Worm (Caenorhabditis elegans): Measurements from ENCODE around the gene srh-283.

srh-283 gene

DNA sequence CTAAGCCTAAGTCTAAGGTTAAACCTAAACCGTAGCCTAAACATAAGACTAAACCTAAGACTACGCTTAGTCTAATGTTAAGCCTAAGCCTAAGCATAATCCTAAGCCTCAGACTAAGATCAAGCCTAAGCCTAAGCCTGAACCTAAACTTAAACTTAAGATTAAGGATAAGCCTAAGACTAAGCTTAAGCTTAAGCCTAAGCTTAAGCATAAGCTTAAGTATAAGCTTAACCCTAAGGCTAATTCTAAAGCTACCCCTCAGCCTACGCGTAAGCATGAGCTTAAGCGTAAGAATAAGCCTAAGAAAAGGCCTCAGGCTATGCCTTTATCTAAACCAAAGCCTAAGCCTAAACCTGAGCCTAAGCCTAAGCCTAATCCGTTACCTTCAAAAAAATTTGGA lies 36.8 kb upstream of the srh-283 start:
- TF ChIP-seq tbx-8 (GFP tag; optimal IDR thresholded peaks at IDR 0.05) = no peak
- TF ChIP-seq ham-2 (GFP tag; optimal IDR thresholded peaks at IDR 0.05) = peak; percentile 48

DNA sequence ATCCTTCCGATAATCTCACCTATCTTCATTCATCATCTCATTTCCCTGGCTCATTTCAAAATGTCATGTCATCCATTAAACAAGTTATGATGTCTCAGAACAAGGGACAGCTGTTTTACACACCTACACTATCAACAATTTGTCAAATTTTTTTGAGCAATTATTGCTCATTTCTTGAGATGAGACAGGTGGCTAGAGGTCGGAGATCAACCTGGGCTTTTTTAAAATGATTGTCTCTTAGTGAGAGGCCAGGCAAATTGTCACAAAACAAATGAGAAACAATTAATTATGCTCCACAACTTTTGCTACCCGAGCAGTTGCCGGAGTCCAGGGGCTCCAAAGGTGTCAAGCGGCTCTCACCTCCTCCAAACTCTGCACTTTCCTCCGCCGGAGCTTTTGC lies 36.4 kb upstream of the srh-283 start:
- peak; percentile 81 for TF ChIP-seq unc-62 (GFP tag; optimal IDR thresholded peaks at IDR 0.05)
- TF ChIP-seq ceh-43 (GFP tag; optimal IDR thresholded peaks at IDR 0.05) = no peak
- TF ChIP-seq ceh-83 (GFP tag; optimal IDR thresholded peaks at IDR 0.05) = no peak
- peak; percentile 81 for TF ChIP-seq hlh-1 (tag; optimal IDR thresholded peaks at IDR 0.05)

DNA sequence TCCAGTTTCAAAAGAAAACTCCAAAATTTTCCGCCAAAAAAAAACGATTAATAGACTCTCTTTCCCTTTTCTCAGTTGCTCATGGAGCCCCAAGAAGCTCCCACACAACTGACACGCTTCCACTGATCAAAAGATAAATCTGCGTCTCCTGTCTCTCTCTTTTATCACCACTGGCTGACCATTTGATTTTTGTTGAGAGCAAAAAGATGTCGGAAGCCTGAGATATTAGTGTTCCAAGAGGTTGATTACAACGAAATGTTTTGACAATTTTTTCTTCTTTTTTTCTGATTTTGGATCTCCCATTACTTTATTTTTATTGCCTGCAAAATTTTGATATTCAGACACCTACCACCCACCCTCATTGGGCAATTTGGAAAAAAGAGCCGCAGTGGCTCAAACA lies 32.6 kb upstream of the srh-283 start, which contains the start of gene twk-42:
TSS of gene twk-42 (minus strand) at position 101 of the 400 bp plus-strand sequence.
- TF ChIP-seq zip-8 (tag; optimal IDR thresholded peaks at IDR 0.05) (no peak), hlh-1 (tag; optimal IDR thresholded peaks at IDR 0.05) (peak; percentile 26)

DNA sequence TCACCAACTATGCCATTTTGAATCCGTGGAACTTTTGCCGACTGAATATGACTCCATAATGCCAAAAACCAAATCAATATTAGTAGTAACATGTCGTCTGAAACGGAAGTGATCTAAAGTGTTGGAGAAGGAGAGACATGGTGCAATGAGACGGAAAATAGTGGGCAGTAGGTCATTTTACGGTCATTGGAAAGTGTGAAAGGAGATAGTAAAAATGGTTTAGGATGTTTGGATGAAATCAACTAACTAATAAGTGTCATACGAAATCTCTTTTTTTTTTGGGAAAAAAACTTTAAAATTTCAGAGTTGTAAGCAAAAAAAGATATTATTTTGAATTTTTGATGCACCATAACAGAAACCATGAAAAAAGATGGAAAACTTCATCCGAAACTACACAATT lies 25.3 kb upstream of the srh-283 start, which contains the start of gene cutl-4:
TSS of gene cutl-4 (minus strand) at position 101 of the 400 bp plus-strand sequence.
- no peak for TF ChIP-seq mls-2 (tag; optimal IDR thresholded peaks at IDR 0.05)
- no peak for TF ChIP-seq unc-62 (GFP tag; optimal IDR thresholded peaks at IDR 0.05)
- no peak for TF ChIP-seq unc-120 (tag; optimal IDR thresholded peaks at IDR 0.05; ENCODE audit: poor library complexity, severe bottlenecking)
- no peak for TF ChIP-seq bed-3 (GFP tag; optimal IDR thresholded peaks at IDR 0.05)
- no peak for TF ChIP-seq pha-4 (tag; optimal IDR thresholded peaks at IDR 0.05)
- no peak for TF ChIP-seq tbx-8 (GFP tag; optimal IDR thresholded peaks at IDR 0.05)
- TF ChIP-seq nhr-28 (tag; optimal IDR thresholded peaks at IDR 0.05) = no peak
- no peak for TF ChIP-seq ces-1 (GFP tag; optimal IDR thresholded peaks at IDR 0.05)
- no peak for TF ChIP-seq flh-1 (GFP tag; optimal IDR thresholded peaks at IDR 0.05)
- TF ChIP-seq lsy-2 (tag; optimal IDR thresholded peaks at IDR 0.05) = no peak
- no peak for TF ChIP-seq hlh-1 (tag; optimal IDR thresholded peaks at IDR 0.05)
- no peak for TF ChIP-seq lin-13 (tag; optimal IDR thresholded peaks at IDR 0.05)
- no peak for TF ChIP-seq zip-8 (tag; optimal IDR thresholded peaks at IDR 0.05)
- no peak for TF ChIP-seq cnd-1 (tag; optimal IDR thresholded peaks at IDR 0.05)
- no peak for TF ChIP-seq M03D4.4 (tag; optimal IDR thresholded peaks at IDR 0.05)
- no peak for TF ChIP-seq ceh-43 (GFP tag; optimal IDR thresholded peaks at IDR 0.05)

DNA sequence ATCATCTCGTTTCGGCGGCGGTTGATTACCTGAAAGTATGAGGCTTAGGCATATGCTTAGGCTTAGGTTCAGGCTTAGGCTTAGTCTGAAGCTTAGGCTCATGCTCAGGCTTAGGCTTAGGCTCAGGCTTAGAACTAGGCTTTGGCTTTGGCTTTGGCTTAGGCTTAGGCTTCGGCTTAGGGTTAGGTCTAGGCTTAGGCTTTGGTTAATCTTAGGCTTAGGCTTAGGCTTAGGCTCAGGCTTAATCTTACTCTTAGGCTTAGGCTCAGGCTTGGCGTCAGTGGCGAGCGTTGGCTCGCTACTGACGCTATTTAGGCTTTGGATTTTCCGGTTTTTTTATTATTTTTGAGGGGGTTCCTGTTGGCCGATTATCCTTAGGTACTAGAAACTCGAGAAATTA lies 21.3 kb upstream of the srh-283 start:
- TF ChIP-seq nhr-28 (tag; optimal IDR thresholded peaks at IDR 0.05) (no peak), ceh-83 (GFP tag; optimal IDR thresholded peaks at IDR 0.05) (peak; percentile 53)

DNA sequence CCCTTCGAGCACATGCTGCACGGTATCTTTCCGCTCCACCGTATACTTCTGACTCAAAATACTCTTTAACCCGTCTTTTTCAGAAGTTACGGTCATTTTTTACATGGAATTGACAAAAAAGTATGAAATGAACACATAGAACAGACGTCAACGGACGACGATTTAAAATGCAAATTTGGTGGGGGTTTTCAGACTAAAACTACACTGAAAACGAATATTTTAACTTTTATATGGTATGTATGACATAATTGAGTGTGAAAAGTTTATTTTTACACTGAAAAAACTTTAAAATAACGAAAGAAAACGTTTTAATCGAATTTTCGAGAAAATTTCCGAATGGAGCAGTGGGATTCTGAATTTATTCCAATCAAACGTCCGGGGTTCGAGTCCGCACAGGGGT lies 18.2 kb upstream of the srh-283 start, which contains the start of gene twk-36:
TSS of gene twk-36 (minus strand) at position 101 of the 400 bp plus-strand sequence.
- TF ChIP-seq blmp-1 (tag; optimal IDR thresholded peaks at IDR 0.05) = no peak

DNA sequence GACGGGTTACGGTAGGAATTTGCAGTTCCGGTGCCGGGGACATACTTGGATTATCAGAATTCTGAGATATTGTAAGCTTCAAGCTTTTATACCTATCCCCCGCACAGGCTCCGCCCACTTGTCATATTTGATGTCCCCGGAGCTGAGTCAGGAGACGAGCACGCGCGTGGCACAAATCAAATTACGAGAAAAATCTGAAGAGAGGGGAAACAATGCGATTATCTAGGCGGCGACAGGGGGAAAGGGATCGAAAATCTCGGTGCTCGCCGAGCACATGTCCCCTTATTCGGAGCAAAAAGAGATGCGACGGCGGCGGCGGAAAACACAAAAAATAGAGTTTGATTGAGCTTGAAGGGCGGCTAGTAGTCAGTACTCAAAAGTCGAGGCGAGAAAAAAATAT lies 16.0 kb upstream of the srh-283 start, which contains the start of gene R12G8.1:
TSS of gene R12G8.1 (minus strand) at position 63 of the 400 bp plus-strand sequence.
- TF ChIP-seq ces-1 (GFP tag; optimal IDR thresholded peaks at IDR 0.05) (peak; percentile 82), nhr-2 (tag; optimal IDR thresholded peaks at IDR 0.05) (no peak), bed-3 (GFP tag; optimal IDR thresholded peaks at IDR 0.05) (no peak), nhr-12 (tag; optimal IDR thresholded peaks at IDR 0.05) (no peak), unc-120 (tag; optimal IDR thresholded peaks at IDR 0.05; ENCODE audit: poor library complexity, severe bottlenecking) (no peak), tbx-8 (GFP tag; optimal IDR thresholded peaks at IDR 0.05) (no peak), lin-32 (GFP tag; optimal IDR thresholded peaks at IDR 0.05) (no peak), mab-5 (tag; optimal IDR thresholded peaks at IDR 0.05) (no peak), nhr-237 (tag; optimal IDR thresholded peaks at IDR 0.05) (no peak), drap-1 (GFP tag; optimal IDR thresholded peaks at IDR 0.05) (peak; percentile 44), unc-62 (GFP tag; optimal IDR thresholded peaks at IDR 0.05) (no peak), lsy-2 (tag; optimal IDR thresholded peaks at IDR 0.05) (no peak), mls-2 (tag; optimal IDR thresholded peaks at IDR 0.05) (no peak)

DNA sequence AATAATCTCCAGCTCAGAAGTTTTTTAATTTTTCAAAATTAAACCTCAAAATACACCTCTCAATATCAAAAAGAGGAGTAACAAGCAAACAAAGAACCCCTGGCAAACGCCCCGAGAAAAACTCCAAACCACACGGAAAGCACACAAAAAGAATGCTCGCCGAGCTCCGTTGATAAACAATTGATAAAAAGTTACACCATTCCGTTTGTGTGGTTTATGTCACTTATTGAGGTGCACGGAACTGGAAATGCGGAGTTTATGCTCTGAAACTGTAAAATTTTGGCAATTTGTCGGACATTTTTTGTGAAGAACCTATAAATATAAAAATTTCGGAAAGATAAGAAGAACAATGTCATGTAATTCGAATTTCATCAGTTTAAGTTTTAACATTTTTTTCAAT lies 12.8 kb upstream of the srh-283 start:
- no peak for TF ChIP-seq tbx-8 (GFP tag; optimal IDR thresholded peaks at IDR 0.05)
- no peak for TF ChIP-seq drap-1 (GFP tag; optimal IDR thresholded peaks at IDR 0.05)
- TF ChIP-seq unc-62 (GFP tag; optimal IDR thresholded peaks at IDR 0.05) = no peak
- TF ChIP-seq zip-8 (tag; optimal IDR thresholded peaks at IDR 0.05) = no peak
- no peak for TF ChIP-seq ceh-83 (GFP tag; optimal IDR thresholded peaks at IDR 0.05)
- no peak for TF ChIP-seq ceh-39 (tag; optimal IDR thresholded peaks at IDR 0.05)
- TF ChIP-seq sem-2 (GFP tag; optimal IDR thresholded peaks at IDR 0.05) = no peak
- no peak for TF ChIP-seq bed-3 (GFP tag; optimal IDR thresholded peaks at IDR 0.05)
- no peak for TF ChIP-seq lin-32 (GFP tag; optimal IDR thresholded peaks at IDR 0.05)
- no peak for TF ChIP-seq ceh-43 (GFP tag; optimal IDR thresholded peaks at IDR 0.05)
- TF ChIP-seq unc-39 (tag; optimal IDR thresholded peaks at IDR 0.05) = no peak
- TF ChIP-seq unc-120 (tag; optimal IDR thresholded peaks at IDR 0.05; ENCODE audit: poor library complexity, severe bottlenecking) = no peak
- no peak for TF ChIP-seq nhr-12 (tag; optimal IDR thresholded peaks at IDR 0.05)
- no peak for TF ChIP-seq cnd-1 (tag; optimal IDR thresholded peaks at IDR 0.05)
- TF ChIP-seq pha-4 (tag; optimal IDR thresholded peaks at IDR 0.05) = no peak
- TF ChIP-seq nhr-28 (tag; optimal IDR thresholded peaks at IDR 0.05) = no peak
- TF ChIP-seq nhr-237 (tag; optimal IDR thresholded peaks at IDR 0.05) = no peak
- no peak for TF ChIP-seq ham-2 (GFP tag; optimal IDR thresholded peaks at IDR 0.05)

All from whole organism, mixed stage, embryonic.